Fruit fly (Drosophila melanogaster) S2 (cell line): ENCODE data around the gene CG5608.

Experiments used
- CG8478 ChIP-seq: fragments of >200 bp; optimal IDR thresholded peaks from 2 replicates; lab custom pipeline; 2018
- CTCF ChIP-seq, 2 experiments: fragments of >200 bp; optimal IDR thresholded peaks; 2 replicates each; lab custom pipeline; 2018

The CG5608 gene

DNA sequence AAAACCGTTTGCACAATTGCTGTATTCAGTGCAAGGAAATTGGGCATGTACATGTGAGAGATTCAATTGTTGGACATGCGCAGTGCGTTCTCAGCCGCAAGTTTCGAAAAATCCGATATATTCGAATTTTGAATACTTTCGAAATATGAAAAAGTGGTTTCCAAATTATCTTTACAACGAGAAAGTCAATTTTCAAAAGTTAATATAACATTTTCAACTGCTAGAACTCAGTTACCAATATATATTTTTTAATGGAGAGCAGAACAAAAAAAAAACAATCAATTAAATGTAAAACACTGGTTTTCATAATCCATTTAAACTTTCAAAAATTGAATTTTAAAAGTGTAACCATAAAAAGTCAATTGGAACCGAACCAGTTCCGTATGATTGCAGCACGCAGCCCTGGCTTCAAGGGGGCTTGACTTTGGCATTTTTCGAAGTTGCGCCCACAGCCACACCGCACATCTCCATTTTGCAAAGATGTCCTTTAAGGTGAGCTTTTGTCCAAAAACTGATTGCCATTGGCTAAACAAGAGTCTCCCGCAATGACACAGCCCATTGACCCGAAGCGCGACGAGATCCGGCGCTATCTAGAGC is 42.6 kb downstream of the CG5608 start, which contains the start of the genes Scgbeta and CG17202:
Gene Scgbeta, minus strand, starts transcription at position 51 of the 597 bp plus-strand sequence.
Gene CG17202, plus strand, starts transcription at position 390 of the 597 bp plus-strand sequence.
- TF ChIP-seq CTCF (optimal IDR thresholded peaks at IDR 0.05; lab: Kevin White, UChicago) (peak; percentile 20 to 23), CG8478 (lab: Kevin White, UChicago) (no peak)

- TF ChIP-seq CG8478 (lab: Kevin White, UChicago) (no peak), CTCF (optimal IDR thresholded peaks at IDR 0.05; lab: Kevin White, UChicago) (peak in 1 of 2 experiments; percentile 30)
Measured at dm6 chr3R:12413274-12413958, 51.7 kb downstream of the CG5608 start, which contains the start of the genes Dip-C and pps. TSS of gene Dip-C (minus strand) at chr3R:12413759. TSS of gene pps (plus strand) at chr3R:12413828.
